Worm (Caenorhabditis elegans): Measurements from ENCODE around the gene nceh-1.

Gene nceh-1

DNA sequence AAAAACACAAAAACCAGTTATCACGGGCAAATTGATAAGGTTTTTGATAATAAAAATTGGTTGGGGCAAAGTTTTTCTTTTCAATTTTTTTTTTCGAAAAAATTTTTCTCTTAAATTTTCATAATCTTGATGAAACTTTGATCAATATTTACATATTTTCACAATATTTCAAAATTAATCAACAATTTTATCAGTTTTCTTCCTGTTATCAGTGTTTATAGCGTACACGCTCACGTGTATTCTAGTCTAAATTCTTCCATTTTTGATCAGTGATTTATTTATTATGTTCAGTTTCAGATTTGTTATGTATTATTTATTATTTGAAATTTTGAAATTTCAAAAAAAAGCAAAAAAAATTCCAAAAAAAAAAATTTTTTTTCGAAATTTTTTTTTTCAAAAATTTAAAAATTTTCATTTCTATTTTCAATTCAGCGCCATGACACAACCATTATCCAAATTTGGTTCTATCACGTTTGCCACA lies at the start of gene nceh-1:
Gene nceh-1 (plus strand): TSS at position 431 of the 481 bp plus-strand sequence.
- TF ChIP-seq mep-1 (tag; optimal IDR thresholded peaks at IDR 0.05) (no peak), hpl-2 (GFP tag; optimal IDR thresholded peaks at IDR 0.05) (no peak), efl-1 (optimal IDR thresholded peaks at IDR 0.05) (no peak), efl-1 (GFP tag; optimal IDR thresholded peaks at IDR 0.05 in 1 of 2) (peak in 1 of 2 experiments; percentile 63), elt-2 (tag; optimal IDR thresholded peaks at IDR 0.05) (peak; percentile 80)

DNA sequence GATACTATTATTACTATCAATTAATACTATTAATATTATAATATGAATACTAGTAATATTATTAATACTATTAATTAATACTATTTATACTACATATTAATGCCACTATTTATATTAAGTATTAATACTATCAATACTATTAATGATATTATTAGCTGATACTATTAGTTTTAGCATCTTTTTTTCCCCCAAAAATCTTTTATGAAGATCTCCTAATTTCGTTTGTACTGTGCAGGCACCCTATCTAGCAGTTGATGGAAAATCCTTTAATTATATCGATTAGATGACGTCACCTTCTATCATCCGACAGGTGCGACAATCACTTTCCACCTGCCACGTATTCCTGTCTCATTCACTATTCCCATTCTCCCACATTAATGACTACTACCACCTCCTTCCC lies 48.0 kb upstream of the nceh-1 start, which contains the start of gene fbxb-65:
Gene fbxb-65 (plus strand): TSS at position 301 of the 400 bp plus-strand sequence.
- TF ChIP-seq unc-86 (tag; optimal IDR thresholded peaks at IDR 0.05): no peak
- no peak for TF ChIP-seq ceh-82 (tag; optimal IDR thresholded peaks at IDR 0.05)
- TF ChIP-seq hlh-4 (tag; optimal IDR thresholded peaks at IDR 0.05): peak; percentile 61
- TF ChIP-seq ama-1 (optimal IDR thresholded peaks at IDR 0.05): no peak
- TF ChIP-seq nhr-20 (tag; optimal IDR thresholded peaks at IDR 0.05): no peak
- no peak for TF ChIP-seq alr-1 (tag; optimal IDR thresholded peaks at IDR 0.05; ENCODE audit: borderline replicate concordance)

ce11 chrV:19337333-19337732 lies 39.9 kb upstream of the nceh-1 start:
- TF ChIP-seq elt-2 (tag; optimal IDR thresholded peaks at IDR 0.05): no peak
- no peak for TF ChIP-seq fkh-10 (GFP tag; optimal IDR thresholded peaks at IDR 0.05)
- no peak for TF ChIP-seq blmp-1 (tag; optimal IDR thresholded peaks at IDR 0.05)
- TF ChIP-seq nhr-90 (tag; optimal IDR thresholded peaks at IDR 0.05; ENCODE audit: poor library complexity): no peak
- TF ChIP-seq lin-35 (GFP tag; optimal IDR thresholded peaks at IDR 0.05): no peak
- TF ChIP-seq ces-1 (GFP tag; optimal IDR thresholded peaks at IDR 0.05): no peak
- no peak for TF ChIP-seq dsc-1 (tag; optimal IDR thresholded peaks at IDR 0.05)
- no peak for TF ChIP-seq nhr-28 (tag; optimal IDR thresholded peaks at IDR 0.05)
- TF ChIP-seq jun-1 (tag; optimal IDR thresholded peaks at IDR 0.05): no peak
- TF ChIP-seq dpl-1 (GFP tag; optimal IDR thresholded peaks at IDR 0.05): no peak
- TF ChIP-seq ets-5 (GFP tag; IDR thresholded peaks at IDR 0.05): no peak
- no peak for TF ChIP-seq fos-1 (tag; optimal IDR thresholded peaks at IDR 0.05)
- no peak for TF ChIP-seq unc-86 (tag; optimal IDR thresholded peaks at IDR 0.05)
- TF ChIP-seq unc-130 (tag; optimal IDR thresholded peaks at IDR 0.05): no peak
- no peak for TF ChIP-seq ztf-4 (tag; optimal IDR thresholded peaks at IDR 0.05)
- TF ChIP-seq tlp-1 (tag; optimal IDR thresholded peaks at IDR 0.05): no peak
- no peak for TF ChIP-seq xbp-1 (tag; optimal IDR thresholded peaks at IDR 0.05)
- TF ChIP-seq elt-3 (tag; optimal IDR thresholded peaks at IDR 0.05): no peak

DNA sequence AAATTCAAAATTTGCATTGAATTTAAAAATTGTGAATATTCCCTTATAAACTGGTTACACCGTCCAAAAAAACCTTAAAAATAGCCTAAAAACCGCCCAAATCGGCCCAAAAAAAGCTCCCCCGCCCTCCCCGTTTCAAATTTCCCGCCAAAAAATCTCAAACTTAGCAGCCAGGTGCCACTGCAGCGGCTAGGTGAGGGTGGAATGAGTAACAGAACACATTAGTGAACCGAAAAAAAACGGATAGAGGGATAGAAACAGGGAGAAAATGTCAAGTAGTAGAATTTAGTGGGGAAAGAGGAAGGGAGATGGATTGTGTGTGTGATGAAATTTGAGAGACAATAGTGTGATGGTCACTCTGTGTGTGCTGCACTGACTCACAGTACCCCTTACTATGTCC lies 25.3 kb upstream of the nceh-1 start:
- TF ChIP-seq lin-14 (GFP tag; optimal IDR thresholded peaks at IDR 0.05): peak; percentile 79
- peak in 1 of 2 experiments; percentile 6 for TF ChIP-seq mdl-1 (tag; optimal IDR thresholded peaks at IDR 0.05)
- TF ChIP-seq snu-23 (GFP tag; optimal IDR thresholded peaks at IDR 0.05): no peak
- TF ChIP-seq pag-3 (tag; optimal IDR thresholded peaks at IDR 0.05; ENCODE audit: borderline replicate concordance, insufficient read depth): peak; percentile 61
- no peak for TF ChIP-seq zip-4 (GFP tag; optimal IDR thresholded peaks at IDR 0.05)
- TF ChIP-seq rnt-1 (tag; optimal IDR thresholded peaks at IDR 0.05): peak; percentile 38
- TF ChIP-seq dpl-1 (GFP tag; optimal IDR thresholded peaks at IDR 0.05): peak in 2 of 3 experiments; percentile 41 to 53
- TF ChIP-seq efl-1 (optimal IDR thresholded peaks at IDR 0.05): peak in 1 of 2 experiments; percentile 37
- peak; percentile 48 to 93 for TF ChIP-seq efl-1 (GFP tag; optimal IDR thresholded peaks at IDR 0.05 in 1 of 2)
- peak; percentile 29 for TF ChIP-seq mep-1 (tag; optimal IDR thresholded peaks at IDR 0.05)

ce11 chrV:19354506-19354905 lies 22.7 kb upstream of the nceh-1 start:
- TF ChIP-seq nhr-71 (tag; optimal IDR thresholded peaks at IDR 0.05) (no peak), isw-1 (GFP tag; IDR thresholded peaks at IDR 0.05) (no peak), efl-1 (optimal IDR thresholded peaks at IDR 0.05) (no peak), efl-1 (GFP tag; optimal IDR thresholded peaks at IDR 0.05 in 1 of 2) (peak in 1 of 2 experiments; percentile 30), unc-130 (tag; optimal IDR thresholded peaks at IDR 0.05) (no peak), nhr-85 (tag) (no peak), hlh-4 (tag; optimal IDR thresholded peaks at IDR 0.05) (no peak)
